Fruit fly (Drosophila melanogaster): ENCODE results near the gene Raf.

Raf gene

DNA sequence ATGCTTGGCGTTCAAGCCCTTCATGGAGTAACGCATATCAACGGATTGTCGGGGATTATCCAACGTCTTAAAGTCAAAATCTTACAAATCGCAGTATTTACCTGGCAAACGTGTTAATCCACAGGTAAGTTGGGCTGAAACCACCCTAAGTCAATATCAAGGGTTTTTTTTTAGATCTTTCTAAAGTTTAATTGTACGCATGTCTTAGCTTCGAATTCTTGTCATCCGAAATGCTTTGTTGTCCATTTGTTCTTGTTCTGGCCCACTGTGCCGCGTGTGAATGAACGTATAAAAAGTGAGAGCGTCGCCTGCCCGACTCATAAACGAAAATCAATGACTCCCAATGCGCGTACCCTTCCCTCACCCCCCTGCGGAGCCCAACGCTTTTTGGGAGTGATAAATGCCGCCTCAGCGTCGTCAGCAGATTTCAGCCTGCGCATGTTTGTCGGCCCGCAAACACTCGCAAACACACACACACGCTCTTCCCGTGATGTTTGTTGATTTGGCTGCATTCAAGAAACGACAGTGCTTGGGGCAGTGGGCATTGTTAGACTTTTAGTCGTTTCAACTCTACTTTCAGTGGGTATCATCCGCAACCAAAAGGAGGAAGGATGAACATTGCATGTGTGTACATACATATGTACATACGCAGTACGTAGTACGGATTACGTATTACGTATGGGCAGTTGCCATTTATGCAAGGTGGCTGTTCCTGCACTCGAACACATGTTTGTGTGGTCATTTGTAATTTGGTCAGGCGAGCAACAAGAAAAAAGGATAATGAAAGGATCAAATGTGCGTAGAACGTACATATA, 1.2 kb downstream of the Raf start (continued):
- TF ChIP-seq ranshi (GFP tag; IDR thresholded peaks at IDR 0.05) (peak; percentile 70; the same call in 1 of the 2 replicates), tap (tag; optimal IDR thresholded peaks at IDR 0.05) (peak; percentile 79), CG14014 (GFP tag; IDR thresholded peaks at IDR 0.05) (peak; percentile 72), CG8924 (tag; optimal IDR thresholded peaks at IDR 0.05) (peak; percentile 96), gsb (GFP tag; IDR thresholded peaks at IDR 0.05) (0 out of 2 replicates have a peak, but pooled peaks have one; percentile 53), CG2678 (tag; optimal IDR thresholded peaks at IDR 0.05) (peak; percentile 96), Oli (tag; optimal IDR thresholded peaks at IDR 0.05) (peak; percentile 97), hbn (GFP tag; IDR thresholded peaks at IDR 0.05; ENCODE audit: partially characterized antibody) (no peak), CG13123 (GFP tag; optimal IDR thresholded peaks at IDR 0.05) (peak; percentile 83), unpg (GFP tag; optimal IDR thresholded peaks at IDR 0.05) (peak; percentile 87), GATAe (GFP tag; conservative IDR thresholded peaks at IDR 0.05) (no peak), Oaz (GFP tag; IDR thresholded peaks at IDR 0.05) (peak; percentile 51), Fer1 (GFP tag; optimal IDR thresholded peaks at IDR 0.05) (peak; percentile 94), ftz-f1 (GFP tag; optimal IDR thresholded peaks at IDR 0.05) (no peak), zfh1 (GFP tag; IDR thresholded peaks at IDR 0.05) (peak; percentile 74; the same call in 2 of the 3 replicates), B-H2 (GFP tag; optimal IDR thresholded peaks at IDR 0.05) (peak; percentile 71), bigmax (GFP tag; optimal IDR thresholded peaks at IDR 0.05) (no peak), crol (GFP tag; IDR thresholded peaks at IDR 0.05) (peak; percentile 96), inv (GFP tag; IDR thresholded peaks at IDR 0.05; ENCODE audit: partially characterized antibody) (no peak), Chrac-16 (GFP tag; optimal IDR thresholded peaks at IDR 0.05) (peak; percentile 92), dysf (GFP tag; IDR thresholded peaks at IDR 0.05) (peak; percentile 92), Sox102F (GFP tag; optimal IDR thresholded peaks at IDR 0.05) (peak; percentile 90), jigr1 (GFP tag; IDR thresholded peaks at IDR 0.05) (no peak; the same call in 1 of the 3 replicates), CG4707 (GFP tag; optimal IDR thresholded peaks at IDR 0.05) (peak; percentile 98), dm (GFP tag; optimal IDR thresholded peaks at IDR 0.05) (peak; percentile 91), Hsf (GFP tag; optimal IDR thresholded peaks at IDR 0.05) (peak; percentile 94), Blimp-1 (GFP tag; optimal IDR thresholded peaks at IDR 0.05) (peak; percentile 93), Trl (optimal IDR thresholded peaks at IDR 0.05) (peak in 1 of 2 experiments; percentile 66), Trl (GFP tag; optimal IDR thresholded peaks at IDR 0.05) (peak; percentile 93), CG31441 (GFP tag; IDR thresholded peaks at IDR 0.05) (peak; percentile 95), usp (GFP tag; optimal IDR thresholded peaks at IDR 0.05) (no peak), Ptx1 (GFP tag; IDR thresholded peaks at IDR 0.05) (peak; percentile 88), CG8478 (optimal IDR thresholded peaks at IDR 0.05) (no peak), phol (tag; optimal IDR thresholded peaks at IDR 0.05) (peak; percentile 96), CG1024 (GFP tag; IDR thresholded peaks at IDR 0.05) (no peak), ssp (GFP tag; IDR thresholded peaks at IDR 0.05) (peak; percentile 64), CG8290 (GFP tag; optimal IDR thresholded peaks at IDR 0.05) (peak; percentile 89), CG8290 (tag; optimal IDR thresholded peaks at IDR 0.05) (peak; percentile 75 to 83), CG9797 (GFP tag; optimal IDR thresholded peaks at IDR 0.05) (peak; percentile 45), scrt (GFP tag; optimal IDR thresholded peaks at IDR 0.05) (peak; percentile 83), Hr39 (optimal IDR thresholded peaks at IDR 0.05) (no peak), CG6683 (GFP tag; optimal IDR thresholded peaks at IDR 0.05) (peak; percentile 79), cg (GFP tag; optimal IDR thresholded peaks at IDR 0.05) (peak; percentile 41), Dll (GFP tag; IDR thresholded peaks at IDR 0.05; ENCODE audit: partially characterized antibody) (no peak), pzg (GFP tag; optimal IDR thresholded peaks at IDR 0.05) (peak; percentile 12), CG34224 (GFP tag; IDR thresholded peaks at IDR 0.05; ENCODE audit: partially characterized antibody) (no peak), CG17328 (GFP tag; IDR thresholded peaks at IDR 0.05) (peak; percentile 72), disco-r (GFP tag; optimal IDR thresholded peaks at IDR 0.05) (peak; percentile 89), CG11723 (GFP tag; optimal IDR thresholded peaks at IDR 0.05) (peak; percentile 91), CG3838 (GFP tag; optimal IDR thresholded peaks at IDR 0.05) (peak; percentile 80)
